Worm (Caenorhabditis elegans) whole organism, L3 larva: ENCODE measurements around the gene fndc-1.

ENCODE experiments used
- ama-1 ChIP-seq: fragments of 150-350 bp; optimal IDR thresholded peaks from 2 replicates; lab custom pipeline; 2018
- ceh-16 ChIP-seq: sonication (generic microtip); optimal IDR thresholded peaks from 2 replicates; lab custom pipeline; 2017; ENCODE audit warnings: missing biosample characterization, missing genetic modification characterization
- hmg-11 ChIP-seq: sonication (generic microtip); optimal IDR thresholded peaks from 2 replicates; lab custom pipeline; 2016; ENCODE audit warnings: missing genetic modification characterization, missing compliant biosample characterization
- lin-39 ChIP-seq: fragments of 150-350 bp; optimal IDR thresholded peaks from 2 replicates; lab custom pipeline; 2018; ENCODE audit warnings: missing biosample characterization, missing genetic modification reagents, missing genetic modification characterization

DNA sequence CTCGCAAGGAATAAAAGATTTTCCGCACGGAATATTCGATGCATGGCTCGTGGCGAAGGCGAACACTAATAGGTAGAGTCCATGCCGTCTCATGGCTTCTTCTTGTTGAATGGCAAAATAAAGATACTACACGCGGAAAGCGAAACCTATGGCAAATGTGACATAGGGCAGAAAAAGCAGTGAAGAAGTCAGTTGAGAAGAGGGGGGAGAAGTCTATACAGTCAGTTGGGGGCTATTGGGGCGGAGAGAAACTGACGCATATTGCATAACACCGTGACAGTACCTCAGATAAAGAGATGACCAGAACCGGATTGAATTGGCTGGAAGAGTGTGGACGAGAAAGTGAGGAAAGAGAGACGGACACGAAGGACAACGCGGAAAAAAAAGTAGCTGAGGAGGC is 10.3 kb upstream of the fndc-1 start, which contains the start of gene T06D8.10:
- TF ChIP-seq ceh-16 (tag; lab: Kevin White, UChicago) (no peak), hmg-11 (tag; lab: Kevin White, UChicago) (no peak), ama-1 (lab: Kevin White, UChicago) (no peak), lin-39 (tag; lab: Kevin White, UChicago) (no peak)
